Fruit fly (Drosophila melanogaster) whole organism, embryonic: ENCODE measurements around the gene STUB1.

Experiments used
- B-H2 ChIP-seq: fragments of 200-800 bp; sonication (Bioruptor generic); optimal IDR thresholded peaks from 2 replicates; lab custom pipeline; 2018; ENCODE audit warnings: missing biosample characterization, mild to moderate bottlenecking, missing genetic modification characterization
- CG10267 ChIP-seq: fragments of 200-800 bp; sonication (Bioruptor generic); optimal IDR thresholded peaks from 2 replicates; lab custom pipeline; 2018; ENCODE audit warnings: missing biosample characterization, mild to moderate bottlenecking, missing genetic modification characterization, moderate library complexity
- CG12071 ChIP-seq: fragments of 200-800 bp; sonication (Bioruptor generic); optimal IDR thresholded peaks from 3 replicates; lab custom pipeline; 2018; ENCODE audit warnings: missing biosample characterization, mild to moderate bottlenecking, missing genetic modification characterization
- CG16779 ChIP-seq: fragments of 200-800 bp; sonication (Bioruptor generic); IDR thresholded peaks from 2 replicates; pipeline ENCODE4 v1.3.6; 2022; ENCODE audit warnings: missing biosample characterization, missing genetic modification characterization
- CG17361 ChIP-seq: fragments of 200-800 bp; sonication (Bioruptor generic); IDR thresholded peaks from 3 replicates; pipeline ENCODE4 v1.3.6; 2022; ENCODE audit warnings: missing biosample characterization, missing genetic modification characterization
- CG18764 ChIP-seq: fragments of 200-800 bp; sonication (Bioruptor generic); optimal IDR thresholded peaks from 3 replicates; lab custom pipeline; 2016; ENCODE audit warnings: missing biosample characterization, missing genetic modification characterization
- CG31441 ChIP-seq: fragments of 200-800 bp; sonication (Bioruptor generic); IDR thresholded peaks from 2 replicates; pipeline ENCODE4 v1.3.6; 2022; ENCODE audit warnings: missing biosample characterization, missing genetic modification characterization
- CG33557 ChIP-seq: fragments of 200-800 bp; sonication (Bioruptor generic); optimal IDR thresholded peaks from 2 replicates; lab custom pipeline; 2019; ENCODE audit warnings: missing biosample characterization, mild to moderate bottlenecking, missing genetic modification characterization, moderate library complexity
- CG34224 ChIP-seq: fragments of 200-800 bp; sonication (Bioruptor generic); IDR thresholded peaks from 3 replicates; pipeline ENCODE4 v1.3.6; 2022; ENCODE audit warnings: missing biosample characterization, missing genetic modification characterization; ENCODE audit not compliant: partially characterized antibody
- CG3838 ChIP-seq: fragments of 200-800 bp; sonication (Bioruptor generic); optimal IDR thresholded peaks from 3 replicates; lab custom pipeline; 2016; ENCODE audit warnings: missing biosample characterization, missing genetic modification characterization
- CG3847 ChIP-seq: fragments of 200-800 bp; sonication (Bioruptor generic); IDR thresholded peaks from 2 replicates; pipeline ENCODE4 v1.3.6; 2022; ENCODE audit warnings: missing biosample characterization, missing genetic modification characterization
- CG3995 ChIP-seq: fragments of 200-800 bp; sonication (Bioruptor generic); optimal IDR thresholded peaks from 3 replicates; lab custom pipeline; 2016; ENCODE audit warnings: missing biosample characterization, missing genetic modification characterization
- CG43689 ChIP-seq: fragments of 200-800 bp; sonication (Bioruptor generic); IDR thresholded peaks from 2 replicates; pipeline ENCODE4 v1.3.6; 2022; ENCODE audit warnings: missing biosample characterization, missing genetic modification characterization
- CG6791 ChIP-seq: fragments of 200-800 bp; sonication (Bioruptor generic); IDR thresholded peaks from 3 replicates; pipeline ENCODE4 v1.3.6; 2022; ENCODE audit warnings: missing biosample characterization, missing genetic modification characterization; ENCODE audit not compliant: partially characterized antibody
- CHES-1-like ChIP-seq: fragments of 200-800 bp; sonication (Bioruptor generic); optimal IDR thresholded peaks from 2 replicates; lab custom pipeline; 2016; ENCODE audit warnings: missing biosample characterization, missing genetic modification characterization
- Chrac-16 ChIP-seq: fragments of 200-800 bp; sonication (Bioruptor generic); optimal IDR thresholded peaks from 3 replicates; lab custom pipeline; 2016; ENCODE audit warnings: missing biosample characterization, missing genetic modification characterization
- Dad ChIP-seq: fragments of 200-800 bp; sonication (Bioruptor generic); optimal IDR thresholded peaks from 3 replicates; lab custom pipeline; 2016; ENCODE audit warnings: missing biosample characterization, missing genetic modification characterization
- Doc3 ChIP-seq: fragments of 200-800 bp; sonication (Bioruptor generic); IDR thresholded peaks from 3 replicates; pipeline ENCODE4 v1.3.6; 2022; ENCODE audit warnings: missing biosample characterization, missing genetic modification characterization; ENCODE audit not compliant: partially characterized antibody
- Dp ChIP-seq: fragments of 200-800 bp; sonication (Bioruptor generic); optimal IDR thresholded peaks from 2 replicates; lab custom pipeline; 2018; ENCODE audit warnings: missing biosample characterization, mild to moderate bottlenecking, missing genetic modification characterization, moderate library complexity
- Gug ChIP-seq: fragments of 200-800 bp; sonication (Bioruptor generic); IDR thresholded peaks from 4 replicates; pipeline ENCODE4 v1.3.6; 2022; ENCODE audit warnings: missing biosample characterization, missing genetic modification characterization
- HLH4C ChIP-seq: fragments of 200-800 bp; sonication (Bioruptor generic); IDR thresholded peaks from 3 replicates; pipeline ENCODE4 v1.3.6; 2022; ENCODE audit warnings: missing biosample characterization, missing genetic modification characterization; ENCODE audit not compliant: partially characterized antibody
- HLH54F ChIP-seq: fragments of 200-800 bp; sonication (Bioruptor generic); optimal IDR thresholded peaks from 3 replicates; lab custom pipeline; 2016; ENCODE audit warnings: missing biosample characterization, missing genetic modification characterization
- HmgZ ChIP-seq: fragments of 200-800 bp; sonication (Bioruptor generic); optimal IDR thresholded peaks from 2 replicates; lab custom pipeline; 2018; ENCODE audit warnings: missing biosample characterization, mild to moderate bottlenecking, missing genetic modification characterization
- MESR4 ChIP-seq: fragments of 200-800 bp; sonication (Bioruptor generic); optimal IDR thresholded peaks from 2 replicates; lab custom pipeline; 2018; ENCODE audit warnings: missing biosample characterization, mild to moderate bottlenecking, missing genetic modification characterization, moderate library complexity
- Oaz ChIP-seq: fragments of 200-800 bp; sonication (Bioruptor generic); IDR thresholded peaks from 2 replicates; pipeline ENCODE4 v1.3.6; 2022; ENCODE audit warnings: missing biosample characterization, missing genetic modification characterization
- Opbp ChIP-seq: fragments of 200-800 bp; sonication (Bioruptor generic); IDR thresholded peaks from 3 replicates; pipeline ENCODE4 v1.3.6; 2022; ENCODE audit warnings: missing biosample characterization, missing genetic modification characterization; ENCODE audit not compliant: partially characterized antibody
- Rfx ChIP-seq: fragments of 200-800 bp; sonication (Bioruptor generic); IDR thresholded peaks from 2 replicates; pipeline ENCODE4 v1.3.6; 2022; ENCODE audit warnings: missing biosample characterization, missing genetic modification characterization
- Vsx1 ChIP-seq: fragments of 200-800 bp; sonication (Bioruptor generic); optimal IDR thresholded peaks from 2 replicates; lab custom pipeline; 2017; ENCODE audit warnings: missing biosample characterization, mild to moderate bottlenecking, missing genetic modification characterization, missing genetic modification reagents
- bbx ChIP-seq: fragments of 200-800 bp; sonication (Bioruptor generic); IDR thresholded peaks from 2 replicates; pipeline ENCODE4 v1.3.6; 2022; ENCODE audit warnings: missing biosample characterization, missing genetic modification characterization; ENCODE audit not compliant: partially characterized antibody
- bcd ChIP-seq: fragments of 200-800 bp; sonication (Bioruptor generic); optimal IDR thresholded peaks from 2 replicates; lab custom pipeline; 2017; ENCODE audit warnings: missing biosample characterization, mild to moderate bottlenecking, missing genetic modification characterization
- br ChIP-seq: fragments of >200 bp; optimal IDR thresholded peaks from 2 replicates; lab custom pipeline; 2017
- chn ChIP-seq: fragments of 200-800 bp; sonication (Bioruptor generic); optimal IDR thresholded peaks from 2 replicates; lab custom pipeline; 2016; ENCODE audit warnings: missing biosample characterization, missing genetic modification characterization
- dpn ChIP-seq, 2 experiments: fragments of 200-800 bp; sonication (Bioruptor generic); optimal IDR thresholded peaks; 3 replicates each; lab custom pipeline; 2016; ENCODE audit warnings: missing biosample characterization in 2 of 2, missing genetic modification characterization in 2 of 2
- emc ChIP-seq: fragments of 200-800 bp; sonication (Bioruptor generic); optimal IDR thresholded peaks from 2 replicates; lab custom pipeline; 2016; ENCODE audit warnings: missing biosample characterization, missing genetic modification characterization
- gfzf ChIP-seq: fragments of 200-800 bp; sonication (Bioruptor generic); optimal IDR thresholded peaks from 2 replicates; lab custom pipeline; 2016; ENCODE audit warnings: missing biosample characterization, mild to moderate bottlenecking, missing genetic modification characterization, moderate library complexity
- gro ChIP-seq: fragments of 200-800 bp; sonication (Bioruptor generic); optimal IDR thresholded peaks from 2 replicates; lab custom pipeline; 2016; ENCODE audit warnings: missing biosample characterization, missing genetic modification characterization
- gt ChIP-seq: fragments of 200-800 bp; sonication (Bioruptor generic); IDR thresholded peaks from 2 replicates; pipeline ENCODE4 v1.3.6; 2022; ENCODE audit warnings: missing biosample characterization, missing genetic modification characterization
- hb ChIP-seq: fragments of 200-800 bp; sonication (Bioruptor generic); IDR thresholded peaks from 3 replicates; pipeline ENCODE4 v1.3.6; 2022; ENCODE audit warnings: missing biosample characterization, missing genetic modification characterization; ENCODE audit not compliant: partially characterized antibody
- her ChIP-seq: fragments of 200-800 bp; sonication (Bioruptor generic); optimal IDR thresholded peaks from 2 replicates; lab custom pipeline; 2016; ENCODE audit warnings: missing biosample characterization, missing genetic modification characterization
- inv ChIP-seq: fragments of 200-800 bp; sonication (Bioruptor generic); IDR thresholded peaks from 2 replicates; pipeline ENCODE4 v1.3.6; 2022; ENCODE audit warnings: missing biosample characterization, missing genetic modification characterization; ENCODE audit not compliant: partially characterized antibody
- maf-S ChIP-seq: fragments of 200-800 bp; sonication (Bioruptor generic); optimal IDR thresholded peaks from 2 replicates; lab custom pipeline; 2016; ENCODE audit warnings: missing biosample characterization, missing genetic modification characterization
- onecut ChIP-seq: fragments of 200-800 bp; sonication (Bioruptor generic); IDR thresholded peaks from 2 replicates; pipeline ENCODE4 v1.3.6; 2022; ENCODE audit warnings: missing biosample characterization, missing genetic modification characterization
- pfk ChIP-seq: fragments of 200-800 bp; sonication (Bioruptor generic); optimal IDR thresholded peaks from 2 replicates; lab custom pipeline; 2018; ENCODE audit warnings: missing biosample characterization, mild to moderate bottlenecking, missing genetic modification characterization, moderate library complexity
- pum ChIP-seq: fragments of 200-800 bp; sonication (Bioruptor generic); optimal IDR thresholded peaks from 2 replicates; lab custom pipeline; 2016; ENCODE audit warnings: missing biosample characterization, missing genetic modification characterization
- row ChIP-seq: fragments of 200-800 bp; sonication (Bioruptor generic); IDR thresholded peaks from 3 replicates; pipeline ENCODE4 v1.3.6; 2022; ENCODE audit warnings: missing biosample characterization, missing genetic modification characterization
- tna ChIP-seq: fragments of 200-800 bp; sonication (Bioruptor generic); IDR thresholded peaks from 2 replicates; pipeline ENCODE4 v1.3.6; 2022; ENCODE audit warnings: missing biosample characterization, missing genetic modification characterization; ENCODE audit not compliant: partially characterized antibody
- unc-4 ChIP-seq: fragments of 200-800 bp; sonication (Bioruptor generic); IDR thresholded peaks from 2 replicates; pipeline ENCODE4 v1.3.6; 2022; ENCODE audit warnings: missing biosample characterization, missing genetic modification characterization; ENCODE audit not compliant: partially characterized antibody
- vnd ChIP-seq: fragments of 200-800 bp; sonication (Bioruptor generic); IDR thresholded peaks from 3 replicates; pipeline ENCODE4 v1.3.6; 2022; ENCODE audit warnings: missing biosample characterization, missing genetic modification characterization; ENCODE audit not compliant: partially characterized antibody
- vvl ChIP-seq: fragments of 200-800 bp; sonication (Bioruptor generic); IDR thresholded peaks from 2 replicates; pipeline ENCODE4 v1.3.6; 2022; ENCODE audit warnings: missing biosample characterization, missing genetic modification characterization
- wek ChIP-seq: fragments of 200-800 bp; sonication (Bioruptor generic); optimal IDR thresholded peaks from 3 replicates; lab custom pipeline; 2018; ENCODE audit warnings: missing biosample characterization, mild to moderate bottlenecking, missing genetic modification characterization, moderate library complexity
- zen2 ChIP-seq: fragments of 200-800 bp; sonication (Bioruptor generic); IDR thresholded peaks from 3 replicates; pipeline ENCODE4 v1.3.6; 2022; ENCODE audit warnings: missing biosample characterization, missing genetic modification characterization; ENCODE audit not compliant: partially characterized antibody

The STUB1 gene

dm6 chr2L:10437317-10437716 lies at the start of gene STUB1 (continued):
- no peak for TF ChIP-seq wek (GFP tag; lab: Kevin White, UChicago)
- TF ChIP-seq gfzf (GFP tag; lab: Kevin White, UChicago) = peak; percentile 3
- TF ChIP-seq CG3995 (GFP tag; lab: Kevin White, UChicago) = peak; percentile 59
- peak; percentile 11 for TF ChIP-seq maf-S (GFP tag; lab: Kevin White, UChicago)
- peak; percentile 77 for TF ChIP-seq row (GFP tag; lab: Robert Waterston, UW)
- TF ChIP-seq tna = peak; percentile 97
- TF ChIP-seq Opbp = peak; percentile 97
- no peak for TF ChIP-seq CG43689 (GFP tag; lab: Robert Waterston, UW)
- peak; percentile 51 for TF ChIP-seq onecut (GFP tag; lab: Robert Waterston, UW)
- TF ChIP-seq Dad = peak; percentile 8
- TF ChIP-seq zen2 (GFP tag; lab: Robert Waterston, UW) = peak; percentile 99
- TF ChIP-seq gt (GFP tag; lab: Robert Waterston, UW) = no peak
- TF ChIP-seq CG18764 (GFP tag; lab: Kevin White, UChicago) = no peak
- TF ChIP-seq CG3838 (GFP tag; lab: Kevin White, UChicago) = no peak
- TF ChIP-seq pfk (GFP tag; lab: Kevin White, UChicago) = peak; percentile 50
- TF ChIP-seq her (GFP tag; lab: Kevin White, UChicago) = peak; percentile 36
- TF ChIP-seq Gug (GFP tag; lab: Robert Waterston, UW) = peak; percentile 57; the same call in 1 of the 4 replicates
- TF ChIP-seq bbx = peak; percentile 99
- peak; percentile 69 for TF ChIP-seq vvl (GFP tag; lab: Robert Waterston, UW)
- TF ChIP-seq CHES-1-like = peak; percentile 43
- TF ChIP-seq vnd (GFP tag; lab: Robert Waterston, UW) = peak; percentile 98
- TF ChIP-seq Chrac-16 (GFP tag; lab: Kevin White, UChicago) = peak; percentile 22
- TF ChIP-seq CG12071 (GFP tag; lab: Kevin White, UChicago) = no peak
- no peak for TF ChIP-seq CG33557
- peak; percentile 77 for TF ChIP-seq HmgZ
- peak; percentile 97 for TF ChIP-seq Doc3 (GFP tag; lab: Robert Waterston, UW)
- peak; percentile 100 for TF ChIP-seq HLH4C
- no peak for TF ChIP-seq CG17361 (GFP tag; lab: Robert Waterston, UW)
- TF ChIP-seq inv (GFP tag; lab: Robert Waterston, UW) = peak; percentile 99
- peak in 1 of 2 experiments; percentile 14 for TF ChIP-seq dpn (GFP tag; optimal IDR thresholded peaks at IDR 0.05; lab: Kevin White, UChicago)
- peak; percentile 30 for TF ChIP-seq gro (GFP tag; lab: Kevin White, UChicago)
- TF ChIP-seq CG10267 (tag; lab: Kevin White, UChicago) = no peak
- peak; percentile 99 for TF ChIP-seq hb (GFP tag; lab: Robert Waterston, UW)
- TF ChIP-seq MESR4 (GFP tag; lab: Kevin White, UChicago) = peak; percentile 46
- TF ChIP-seq CG31441 = no peak
- TF ChIP-seq Rfx (GFP tag; lab: Robert Waterston, UW) = peak; percentile 61
- TF ChIP-seq Dp (GFP tag; lab: Kevin White, UChicago) = peak; percentile 81
- no peak for TF ChIP-seq emc (GFP tag; lab: Kevin White, UChicago)
- peak; percentile 13 for TF ChIP-seq HLH54F (GFP tag; lab: Kevin White, UChicago)
- peak; percentile 8 for TF ChIP-seq pum
- peak; percentile 98 for TF ChIP-seq CG34224 (GFP tag; lab: Robert Waterston, UW)
- no peak for TF ChIP-seq Vsx1 (GFP tag; lab: Kevin White, UChicago)
- no peak for TF ChIP-seq CG16779
- TF ChIP-seq br (lab: Kevin White, UChicago) = no peak
- TF ChIP-seq unc-4 (GFP tag; lab: Robert Waterston, UW) = peak; percentile 96
- TF ChIP-seq chn (GFP tag; lab: Kevin White, UChicago) = peak; percentile 15
- peak; percentile 99 for TF ChIP-seq CG6791 (GFP tag; lab: Robert Waterston, UW)
- TF ChIP-seq bcd (GFP tag; lab: Kevin White, UChicago) = no peak
- TF ChIP-seq B-H2 = peak; percentile 52
- TF ChIP-seq CG3847 (GFP tag; lab: Robert Waterston, UW) = peak; percentile 57
- TF ChIP-seq Oaz (GFP tag; lab: Robert Waterston, UW) = no peak
